Worm (Caenorhabditis elegans) whole organism, L1 larva: ENCODE results near the gene T23D5.3.

ENCODE experiments used
- Y116A8C.19 ChIP-seq: sonication (generic microtip); optimal IDR thresholded peaks from 2 replicates; lab custom pipeline; 2016; ENCODE audit warnings: missing compliant biosample characterization, missing genetic modification characterization, borderline replicate concordance
- aly-2 ChIP-seq: fragments of 150-350 bp; optimal IDR thresholded peaks from 2 replicates; lab custom pipeline; 2014; ENCODE audit warnings: missing biosample characterization, missing genetic modification characterization
- egl-27 ChIP-seq, 2 experiments: fragments of 150-350 bp in 1 of 2; sonication (generic microtip); optimal IDR thresholded peaks; 3 replicates each; lab custom pipeline; 2017 to 2018; ENCODE audit warnings: missing biosample characterization in 2 of 2, missing genetic modification characterization in 2 of 2, missing genetic modification reagents in 2 of 2
- fkh-10 ChIP-seq: sonication (generic microtip); optimal IDR thresholded peaks from 2 replicates; lab custom pipeline; 2017; ENCODE audit warnings: missing biosample characterization, missing genetic modification reagents, missing genetic modification characterization
- hlh-17 ChIP-seq: fragments of 200-800 bp; sonication (Bioruptor generic); optimal IDR thresholded peaks from 2 replicates; lab custom pipeline; 2018; ENCODE audit warnings: missing genetic modification characterization, mild to moderate bottlenecking, missing compliant biosample characterization, moderate library complexity, borderline replicate concordance
- lin-35 ChIP-seq, 2 experiments: fragments of 150-350 bp; optimal IDR thresholded peaks; 2 replicates each; lab custom pipeline; 2014; ENCODE audit warnings: missing biosample characterization in 2 of 2, missing genetic modification characterization in 2 of 2, missing genetic modification reagents in 2 of 2
- lin-39 ChIP-seq: fragments of 150-350 bp; optimal IDR thresholded peaks from 2 replicates; lab custom pipeline; 2014; ENCODE audit warnings: missing biosample characterization, missing genetic modification reagents, missing genetic modification characterization
- mdl-1 ChIP-seq, 2 experiments: fragments of 150-350 bp; optimal IDR thresholded peaks; 2 replicates each; lab custom pipeline; 2014 to 2017; ENCODE audit warnings: missing biosample characterization in 2 of 2, missing genetic modification characterization in 2 of 2, inconsistent platforms in 1 of 2
- nhr-11 ChIP-seq: fragments of 150-350 bp; optimal IDR thresholded peaks from 2 replicates; lab custom pipeline; 2014; ENCODE audit warnings: missing biosample characterization, missing genetic modification characterization
- nhr-237 ChIP-seq: fragments of 150-350 bp; optimal IDR thresholded peaks from 2 replicates; lab custom pipeline; 2014; ENCODE audit warnings: missing biosample characterization, missing genetic modification characterization
- nhr-77 ChIP-seq: fragments of 150-350 bp; optimal IDR thresholded peaks from 2 replicates; lab custom pipeline; 2014; ENCODE audit warnings: missing biosample characterization, missing genetic modification characterization
- pqm-1 ChIP-seq: sonication (generic microtip); optimal IDR thresholded peaks from 3 replicates; lab custom pipeline; 2017; ENCODE audit warnings: missing biosample characterization, missing genetic modification characterization
- xbp-1 ChIP-seq: sonication (generic microtip); optimal IDR thresholded peaks from 2 replicates; lab custom pipeline; 2016; ENCODE audit warnings: missing genetic modification characterization, missing compliant biosample characterization
- ztf-11 ChIP-seq, 2 experiments: sonication (generic microtip); optimal IDR thresholded peaks; 2 replicates each; lab custom pipeline; 2016 to 2017; ENCODE audit warnings: missing genetic modification characterization in 2 of 2, missing biosample characterization in 1 of 2, missing compliant biosample characterization in 1 of 2

DNA sequence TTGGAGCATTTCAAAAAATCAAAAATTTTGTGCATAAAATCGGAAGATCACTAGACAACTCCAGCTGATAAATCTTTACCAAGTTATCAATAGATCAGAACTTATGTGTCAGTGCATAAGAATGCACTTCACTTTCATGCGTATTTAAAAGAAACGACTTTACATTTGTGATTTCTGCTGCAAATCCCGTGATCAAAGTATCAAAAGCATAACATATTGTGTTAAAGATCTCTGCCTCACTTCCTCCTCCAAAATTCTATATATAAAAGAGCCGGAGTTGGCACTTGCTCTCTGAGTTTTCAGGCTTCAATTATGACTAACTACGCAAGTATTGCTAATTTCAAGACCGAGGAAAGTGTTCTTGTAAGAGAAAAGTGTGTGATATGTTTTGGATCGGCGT, 39.8 kb downstream of the T23D5.3 start, which contains the start of gene nhr-198:
- TF ChIP-seq lin-39 (tag; lab: Kevin White, UChicago) (no peak), hlh-17 (GFP tag; lab: Kevin White, UChicago) (no peak), nhr-77 (no peak), ztf-11 (tag; optimal IDR thresholded peaks at IDR 0.05; lab: Kevin White, UChicago) (no peak), fkh-10 (GFP tag; lab: Kevin White, UChicago) (no peak), Y116A8C.19 (no peak), nhr-237 (tag; lab: Kevin White, UChicago) (no peak), lin-35 (GFP tag; optimal IDR thresholded peaks at IDR 0.05; lab: Kevin White, UChicago) (no peak), egl-27 (tag; optimal IDR thresholded peaks at IDR 0.05; lab: Kevin White, UChicago) (no peak), nhr-11 (tag; lab: Kevin White, UChicago) (no peak), xbp-1 (tag; lab: Kevin White, UChicago) (no peak), aly-2 (tag; lab: Kevin White, UChicago) (no peak), pqm-1 (tag; lab: Kevin White, UChicago) (no peak), mdl-1 (tag; optimal IDR thresholded peaks at IDR 0.05; lab: Kevin White, UChicago) (no peak)
